Worm (Caenorhabditis elegans) whole organism, L1 larva: ENCODE results near the gene eif-2Balpha.

Experiments
- lin-39 ChIP-seq: fragments of 150-350 bp; optimal IDR thresholded peaks from 2 replicates; lab custom pipeline; 2014; ENCODE audit warnings: missing biosample characterization, missing genetic modification reagents, missing genetic modification characterization
- nhr-28 ChIP-seq: fragments of 150-350 bp; optimal IDR thresholded peaks from 2 replicates; lab custom pipeline; 2014; ENCODE audit warnings: missing biosample characterization, missing genetic modification characterization
- snpc-4 ChIP-seq: fragments of 150-350 bp; optimal IDR thresholded peaks from 2 replicates; lab custom pipeline; 2014; ENCODE audit warnings: missing biosample characterization, missing genetic modification characterization
- xbp-1 ChIP-seq: sonication (generic microtip); optimal IDR thresholded peaks from 2 replicates; lab custom pipeline; 2016; ENCODE audit warnings: missing genetic modification characterization, missing compliant biosample characterization

DNA sequence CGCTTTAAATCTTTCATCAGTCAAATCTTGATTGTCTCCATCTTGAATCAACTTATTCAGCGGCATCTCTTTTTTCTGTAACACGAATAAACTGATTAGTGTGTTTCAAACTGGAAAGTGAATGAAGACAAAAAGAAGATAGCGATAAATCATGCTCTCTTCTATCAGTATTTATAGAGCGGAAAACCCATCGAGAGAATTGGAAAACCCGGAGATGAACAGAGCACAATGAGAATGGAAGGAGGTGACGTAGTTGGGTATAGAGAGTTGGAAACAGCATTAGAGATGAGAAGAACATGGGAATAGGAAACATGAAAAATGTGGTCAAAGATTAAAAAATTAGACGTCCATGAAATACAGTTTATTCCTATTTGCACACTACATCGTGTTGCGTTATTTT lies 49.2 kb downstream of the eif-2Balpha start, which contains the start of gene acox-1.5:
- no peak for TF ChIP-seq nhr-28 (tag; lab: Kevin White, UChicago)
- TF ChIP-seq snpc-4 (tag; lab: Kevin White, UChicago): no peak
- no peak for TF ChIP-seq lin-39 (tag; lab: Kevin White, UChicago)
- TF ChIP-seq xbp-1 (tag; lab: Kevin White, UChicago): no peak
